Worm (Caenorhabditis elegans): ENCODE measurements around the gene F53H4.6.

Gene F53H4.6

ce11 chrX:15849397-15849935, 10.9 kb downstream of the F53H4.6 start, which contains the start of gene acl-1 (continued):
- TF ChIP-seq pqm-1 (tag; optimal IDR thresholded peaks at IDR 0.05) (no peak), nhr-25 (tag; optimal IDR thresholded peaks at IDR 0.05; ENCODE audit: borderline replicate concordance, insufficient read depth) (peak; percentile 36), lin-13 (GFP tag; optimal IDR thresholded peaks at IDR 0.05) (peak; percentile 14), egl-43 (GFP tag; IDR thresholded peaks at IDR 0.05) (no peak), zfp-3 (GFP tag; conservative IDR thresholded peaks at IDR 0.05) (no peak), R02D3.7 (tag; optimal IDR thresholded peaks at IDR 0.05) (peak; percentile 79), unc-130 (GFP tag; optimal IDR thresholded peaks at IDR 0.05) (no peak), fkh-10 (GFP tag; optimal IDR thresholded peaks at IDR 0.05) (peak; percentile 73), vab-7 (GFP tag; IDR thresholded peaks at IDR 0.05) (no peak), sdz-12 (GFP tag; optimal IDR thresholded peaks at IDR 0.05) (no peak), aly-2 (tag; optimal IDR thresholded peaks at IDR 0.05) (no peak), F44E2.7 (GFP tag; IDR thresholded peaks at IDR 0.05) (no peak), tag-97 (GFP tag; IDR thresholded peaks at IDR 0.05) (no peak), nhr-28 (tag; optimal IDR thresholded peaks at IDR 0.05) (peak; percentile 18), jun-1 (tag; optimal IDR thresholded peaks at IDR 0.05) (no peak), mdl-1 (tag; optimal IDR thresholded peaks at IDR 0.05) (peak in 1 of 2 experiments; percentile 46), dmd-9 (GFP tag; IDR thresholded peaks at IDR 0.05) (peak; percentile 77), ama-1 (optimal IDR thresholded peaks at IDR 0.05) (no peak), F26F4.8 (GFP tag; conservative IDR thresholded peaks at IDR 0.05) (no peak), lim-7 (GFP tag; IDR thresholded peaks at IDR 0.05) (no peak), hlh-30 (tag; optimal IDR thresholded peaks at IDR 0.05; ENCODE audit: insufficient read depth) (peak; percentile 9), ceh-20 (GFP tag; IDR thresholded peaks at IDR 0.05) (0 out of 2 replicates have a peak, but pooled peaks have one; percentile 18), saeg-2 (GFP tag; IDR thresholded peaks at IDR 0.05) (no peak), spr-1 (tag; optimal IDR thresholded peaks at IDR 0.05) (peak; percentile 35), mdt-29 (GFP tag; IDR thresholded peaks at IDR 0.05) (no peak), ceh-44 (GFP tag; IDR thresholded peaks at IDR 0.05) (no peak), ceh-82 (tag; optimal IDR thresholded peaks at IDR 0.05) (no peak), hlh-11 (tag; optimal IDR thresholded peaks at IDR 0.05) (peak; percentile 65), nhr-10 (tag; optimal IDR thresholded peaks at IDR 0.05) (no peak), fos-1 (tag; optimal IDR thresholded peaks at IDR 0.05) (no peak), mep-1 (tag; optimal IDR thresholded peaks at IDR 0.05) (peak; percentile 69), ceh-28 (tag; optimal IDR thresholded peaks at IDR 0.05) (no peak), zfp-2 (tag; optimal IDR thresholded peaks at IDR 0.05) (no peak), nhr-76 (tag; optimal IDR thresholded peaks at IDR 0.05) (no peak), ZK546.5 (tag; optimal IDR thresholded peaks at IDR 0.05) (no peak), zag-1 (tag; optimal IDR thresholded peaks at IDR 0.05) (no peak), duxl-1 (tag; optimal IDR thresholded peaks at IDR 0.05; ENCODE audit: poor library complexity) (no peak), dmd-6 (GFP tag; IDR thresholded peaks at IDR 0.05) (peak; percentile 31; the same call in 1 of the 2 replicates), dpl-1 (GFP tag; optimal IDR thresholded peaks at IDR 0.05) (peak; percentile 51), nhr-237 (tag; optimal IDR thresholded peaks at IDR 0.05) (no peak), ztf-7 (tag; optimal IDR thresholded peaks at IDR 0.05) (no peak), rbr-2 (tag; optimal IDR thresholded peaks at IDR 0.05) (peak; percentile 84), madf-5 (GFP tag; IDR thresholded peaks at IDR 0.05) (no peak), daf-12 (tag; optimal IDR thresholded peaks at IDR 0.05) (no peak), php-3 (GFP tag; IDR thresholded peaks at IDR 0.05) (no peak), zip-11 (GFP tag; IDR thresholded peaks at IDR 0.05) (no peak), ctbp-1 (GFP tag; IDR thresholded peaks at IDR 0.05) (no peak), nhr-11 (tag; optimal IDR thresholded peaks at IDR 0.05) (no peak), Y48G9A.11 (GFP tag; IDR thresholded peaks at IDR 0.05) (no peak), ceh-62 (tag; optimal IDR thresholded peaks at IDR 0.05) (no peak), Y75B8A.6 (GFP tag; IDR thresholded peaks at IDR 0.05) (no peak), snpc-4 (tag; optimal IDR thresholded peaks at IDR 0.05) (no peak), ceh-32 (tag; optimal IDR thresholded peaks at IDR 0.05; ENCODE audit: poor library complexity) (no peak)
